Worm (Caenorhabditis elegans) whole organism, young adult: ENCODE measurements around the gene str-188.

Source experiments
- B0035.1 ChIP-seq: sonication (generic microtip); optimal IDR thresholded peaks from 2 replicates; lab custom pipeline; 2016; ENCODE audit warnings: missing genetic modification characterization, mild to moderate bottlenecking, missing compliant biosample characterization, missing genotype, missing genetic modification reagents
- B0261.1 ChIP-seq: sonication (generic microtip); optimal IDR thresholded peaks from 2 replicates; lab custom pipeline; 2016; ENCODE audit warnings: mild to moderate bottlenecking, missing genetic modification characterization, moderate library complexity, missing compliant biosample characterization
- C17E4.6 ChIP-seq: fragments of 200-800 bp; sonication (Bioruptor generic); IDR thresholded peaks from 2 replicates; pipeline ENCODE4 v1.3.6; 2022; ENCODE audit warnings: missing genetic modification reagents, missing genetic modification characterization, missing compliant biosample characterization
- D2030.7 ChIP-seq: fragments of 200-800 bp; sonication (Bioruptor generic); IDR thresholded peaks from 2 replicates; pipeline ENCODE4 v1.3.6; 2022; ENCODE audit warnings: missing genetic modification reagents, missing genetic modification characterization, missing compliant biosample characterization
- F22D6.2 ChIP-seq: sonication (generic microtip); optimal IDR thresholded peaks from 2 replicates; lab custom pipeline; 2016; ENCODE audit warnings: mild to moderate bottlenecking, missing genetic modification characterization, missing compliant biosample characterization
- F33H1.4 ChIP-seq: fragments of 200-800 bp; sonication (Bioruptor generic); IDR thresholded peaks from 2 replicates; pipeline ENCODE4 v1.3.6; 2022; ENCODE audit warnings: missing genetic modification reagents, missing genetic modification characterization, missing compliant biosample characterization
- F57A8.1 ChIP-seq: fragments of 200-800 bp; sonication (Bioruptor generic); optimal IDR thresholded peaks from 2 replicates; lab custom pipeline; 2018; ENCODE audit warnings: mild to moderate bottlenecking, missing genetic modification characterization, moderate library complexity, missing compliant biosample characterization
- F57C9.4 ChIP-seq: sonication (generic microtip); optimal IDR thresholded peaks from 2 replicates; lab custom pipeline; 2017; ENCODE audit warnings: mild to moderate bottlenecking, missing genetic modification characterization, missing compliant biosample characterization
- K11D2.4 ChIP-seq: fragments of 200-800 bp; sonication (Bioruptor generic); IDR thresholded peaks from 2 replicates; pipeline ENCODE4 v1.3.6; 2022; ENCODE audit warnings: missing genetic modification reagents, missing genetic modification characterization, missing compliant biosample characterization
- Y53G8AR.9 ChIP-seq: fragments of 200-800 bp; sonication (Bioruptor generic); conservative IDR thresholded peaks from 2 replicates; pipeline ENCODE4 v1.3.6; 2022; ENCODE audit warnings: missing genetic modification reagents, missing genetic modification characterization, missing compliant biosample characterization
- Y67H2A.10 ChIP-seq: fragments of 200-800 bp; sonication (Bioruptor generic); conservative IDR thresholded peaks from 2 replicates; pipeline ENCODE4 v1.3.6; 2022; ENCODE audit warnings: missing genetic modification reagents, missing genetic modification characterization, missing compliant biosample characterization
- Y79H2A.3 ChIP-seq: fragments of 200-800 bp; sonication (Bioruptor generic); conservative IDR thresholded peaks from 2 replicates; pipeline ENCODE4 v1.3.6; 2022; ENCODE audit warnings: missing genetic modification reagents, missing genetic modification characterization, missing compliant biosample characterization
- Y95B8A.8 ChIP-seq: fragments of 200-800 bp; sonication (Bioruptor generic); IDR thresholded peaks from 2 replicates; pipeline ENCODE4 v1.3.6; 2022; ENCODE audit warnings: missing genetic modification reagents, missing genetic modification characterization, missing compliant biosample characterization
- aptf-3 ChIP-seq: fragments of 200-800 bp; sonication (Bioruptor generic); IDR thresholded peaks from 2 replicates; pipeline ENCODE4 v1.3.6; 2022; ENCODE audit warnings: missing genetic modification characterization, missing compliant biosample characterization
- attf-5 ChIP-seq: fragments of 200-800 bp; sonication (Bioruptor generic); optimal IDR thresholded peaks from 2 replicates; lab custom pipeline; 2018; ENCODE audit warnings: mild to moderate bottlenecking, missing genetic modification characterization, missing compliant biosample characterization
- attf-6 ChIP-seq: fragments of 200-800 bp; sonication (Bioruptor generic); IDR thresholded peaks from 2 replicates; pipeline ENCODE4 v1.3.6; 2022; ENCODE audit warnings: missing genetic modification reagents, missing genetic modification characterization, missing compliant biosample characterization
- ccch-3 ChIP-seq: fragments of 200-800 bp; sonication (Bioruptor generic); optimal IDR thresholded peaks from 2 replicates; lab custom pipeline; 2018; ENCODE audit warnings: mild to moderate bottlenecking, missing genetic modification characterization, missing compliant biosample characterization
- ceh-100 ChIP-seq: fragments of 200-800 bp; sonication (Bioruptor generic); IDR thresholded peaks from 2 replicates; pipeline ENCODE4 v1.3.6; 2022; ENCODE audit warnings: missing genetic modification reagents, missing genetic modification characterization, missing compliant biosample characterization
- ceh-27 ChIP-seq: fragments of 200-800 bp; sonication (Bioruptor generic); optimal IDR thresholded peaks from 2 replicates; lab custom pipeline; 2018; ENCODE audit warnings: mild to moderate bottlenecking, missing genetic modification characterization, moderate library complexity, missing compliant biosample characterization
- die-1 ChIP-seq: sonication (generic microtip); optimal IDR thresholded peaks from 2 replicates; lab custom pipeline; 2016; ENCODE audit warnings: missing genotype, mild to moderate bottlenecking, missing genetic modification characterization, missing compliant biosample characterization
- dox-1 ChIP-seq: fragments of 200-800 bp; sonication (Bioruptor generic); IDR thresholded peaks from 2 replicates; pipeline ENCODE4 v1.3.6; 2022; ENCODE audit warnings: missing genetic modification reagents, missing genetic modification characterization, missing compliant biosample characterization
- efl-1 ChIP-seq: fragments of 150-350 bp; optimal IDR thresholded peaks from 2 replicates; lab custom pipeline; 2014; ENCODE audit warnings: missing biosample characterization, missing genetic modification reagents, missing genetic modification characterization
- ets-4 ChIP-seq: fragments of 200-800 bp; sonication (Bioruptor generic); optimal IDR thresholded peaks from 2 replicates; lab custom pipeline; 2018; ENCODE audit warnings: mild to moderate bottlenecking, missing genetic modification characterization, missing compliant biosample characterization
- hlh-26 ChIP-seq: fragments of 200-800 bp; sonication (Bioruptor generic); conservative IDR thresholded peaks from 2 replicates; pipeline ENCODE4 v1.3.6; 2022; ENCODE audit warnings: missing genetic modification reagents, missing genetic modification characterization, missing compliant biosample characterization
- hmg-1.2 ChIP-seq: fragments of 200-800 bp; sonication (Bioruptor generic); IDR thresholded peaks from 2 replicates; pipeline ENCODE4 v1.3.6; 2022; ENCODE audit warnings: missing genetic modification reagents, missing genetic modification characterization, missing compliant biosample characterization
- hmg-20 ChIP-seq: fragments of 200-800 bp; sonication (Bioruptor generic); IDR thresholded peaks from 2 replicates; pipeline ENCODE4 v1.3.6; 2022; ENCODE audit warnings: missing genetic modification reagents, missing genetic modification characterization, missing compliant biosample characterization
- hrde-1 ChIP-seq: sonication (generic microtip); optimal IDR thresholded peaks from 2 replicates; lab custom pipeline; 2016; ENCODE audit warnings: missing genetic modification characterization, mild to moderate bottlenecking, missing compliant biosample characterization, moderate library complexity, missing genotype, missing genetic modification reagents, borderline replicate concordance
- lag-1 ChIP-seq: fragments of 200-800 bp; sonication (Bioruptor generic); IDR thresholded peaks from 2 replicates; pipeline ENCODE4 v1.3.6; 2022; ENCODE audit warnings: missing genetic modification reagents, missing genetic modification characterization, missing compliant biosample characterization
- lir-1 ChIP-seq: fragments of 200-800 bp; sonication (Bioruptor generic); conservative IDR thresholded peaks from 2 replicates; pipeline ENCODE4 v1.3.6; 2022; ENCODE audit warnings: missing genetic modification reagents, missing genetic modification characterization, missing compliant biosample characterization
- madf-10 ChIP-seq: sonication (generic microtip); optimal IDR thresholded peaks from 2 replicates; lab custom pipeline; 2016; ENCODE audit warnings: mild to moderate bottlenecking, missing genetic modification characterization, missing compliant biosample characterization
- madf-3 ChIP-seq: fragments of 200-800 bp; sonication (Bioruptor generic); IDR thresholded peaks from 2 replicates; pipeline ENCODE4 v1.3.6; 2022; ENCODE audit warnings: missing genetic modification reagents, missing genetic modification characterization, missing compliant biosample characterization
- mcd-1 ChIP-seq: fragments of 200-800 bp; sonication (Bioruptor generic); IDR thresholded peaks from 2 replicates; pipeline ENCODE4 v1.3.6; 2022; ENCODE audit warnings: missing genetic modification reagents, missing genetic modification characterization, missing compliant biosample characterization
- mes-4 ChIP-seq: sonication (generic microtip); optimal IDR thresholded peaks from 2 replicates; lab custom pipeline; 2016; ENCODE audit warnings: missing genotype, missing genetic modification characterization, missing compliant biosample characterization
- mxl-1 ChIP-seq: sonication (generic microtip); optimal IDR thresholded peaks from 2 replicates; lab custom pipeline; 2016; ENCODE audit warnings: missing genetic modification characterization, missing compliant biosample characterization
- nfya-1 ChIP-seq: sonication (generic microtip); optimal IDR thresholded peaks from 2 replicates; lab custom pipeline; 2017; ENCODE audit warnings: antibody characterized with exemption, missing compliant biosample characterization, missing genetic modification characterization, borderline replicate concordance; ENCODE audit not compliant: insufficient read depth
- nhr-120 ChIP-seq: fragments of 200-800 bp; sonication (Bioruptor generic); IDR thresholded peaks from 2 replicates; pipeline ENCODE4 v1.3.6; 2022; ENCODE audit warnings: missing genetic modification characterization, missing compliant biosample characterization
- nhr-27 ChIP-seq: fragments of 200-800 bp; sonication (Bioruptor generic); optimal IDR thresholded peaks from 2 replicates; lab custom pipeline; 2018; ENCODE audit warnings: mild to moderate bottlenecking, missing genetic modification characterization, moderate library complexity, missing compliant biosample characterization
- nhr-90 ChIP-seq: sonication (generic microtip); optimal IDR thresholded peaks from 2 replicates; lab custom pipeline; 2016; ENCODE audit warnings: missing genotype, mild to moderate bottlenecking, missing genetic modification characterization, missing compliant biosample characterization
- pbrm-1 ChIP-seq: fragments of 200-800 bp; sonication (Bioruptor generic); IDR thresholded peaks from 2 replicates; pipeline ENCODE4 v1.3.6; 2022; ENCODE audit warnings: missing genetic modification reagents, missing genetic modification characterization, missing compliant biosample characterization
- rec-8 ChIP-seq, 2 experiments: sonication (generic microtip); optimal IDR thresholded peaks; 2 replicates each; lab custom pipeline; 2016; ENCODE audit warnings: mild to moderate bottlenecking in 2 of 2, missing genetic modification characterization in 2 of 2, missing genetic modification reagents in 2 of 2, missing genotype in 2 of 2, missing biosample characterization in 1 of 2, missing compliant biosample characterization in 1 of 2, moderate library complexity in 1 of 2
- sptf-2 ChIP-seq: fragments of 200-800 bp; sonication (Bioruptor generic); optimal IDR thresholded peaks from 2 replicates; lab custom pipeline; 2018; ENCODE audit warnings: mild to moderate bottlenecking, missing genetic modification characterization, missing compliant biosample characterization
- unc-130 ChIP-seq: sonication (generic microtip); optimal IDR thresholded peaks from 2 replicates; lab custom pipeline; 2016; ENCODE audit warnings: missing genetic modification reagents, missing genetic modification characterization, missing compliant biosample characterization
- xnd-1 ChIP-seq: sonication (generic microtip); optimal IDR thresholded peaks from 2 replicates; lab custom pipeline; 2016; ENCODE audit warnings: missing genotype, missing genetic modification reagents, missing genetic modification characterization, missing compliant biosample characterization
- zim-3 ChIP-seq: sonication (generic microtip); optimal IDR thresholded peaks from 2 replicates; lab custom pipeline; 2017; ENCODE audit warnings: mild to moderate bottlenecking, missing genetic modification characterization, moderate library complexity, missing compliant biosample characterization
- ztf-18 ChIP-seq: sonication (generic microtip); optimal IDR thresholded peaks from 2 replicates; lab custom pipeline; 2016; ENCODE audit warnings: missing genotype, mild to moderate bottlenecking, missing genetic modification characterization, missing compliant biosample characterization
- ztf-3 ChIP-seq: fragments of 200-800 bp; sonication (Bioruptor generic); optimal IDR thresholded peaks from 2 replicates; lab custom pipeline; 2018; ENCODE audit warnings: mild to moderate bottlenecking, missing genetic modification characterization, missing compliant biosample characterization

str-188 gene

ce11 chrV:9730743-9731706 lies 14.5 kb downstream of the str-188 start:
- TF ChIP-seq attf-6 (GFP tag; lab: Robert Waterston, UW) (no peak), Y53G8AR.9 (GFP tag; lab: Robert Waterston, UW) (peak; percentile 82), madf-3 (GFP tag; lab: Robert Waterston, UW) (no peak), sptf-2 (GFP tag; lab: Kevin White, UChicago) (no peak), nhr-120 (GFP tag; lab: Robert Waterston, UW) (no peak), F22D6.2 (peak; percentile 52), ceh-27 (GFP tag; lab: Kevin White, UChicago) (peak; percentile 95), die-1 (tag; lab: Kevin White, UChicago) (peak; percentile 36), efl-1 (GFP tag; lab: Kevin White, UChicago) (no peak), nfya-1 (tag; lab: Kevin White, UChicago) (no peak), hmg-1.2 (peak; percentile 66; the same call in 1 of the 2 replicates), ceh-100 (GFP tag; lab: Robert Waterston, UW) (peak; percentile 33; the same call in 1 of the 2 replicates), Y67H2A.10 (GFP tag; lab: Robert Waterston, UW) (peak; percentile 55), xnd-1 (tag; lab: Kevin White, UChicago) (no peak), madf-10 (tag; lab: Kevin White, UChicago) (peak; percentile 90), mes-4 (tag; lab: Kevin White, UChicago) (no peak), D2030.7 (GFP tag; lab: Robert Waterston, UW) (no peak), B0035.1 (peak; percentile 78), F57A8.1 (peak; percentile 21), lag-1 (GFP tag; lab: Robert Waterston, UW) (no peak), B0261.1 (tag; lab: Kevin White, UChicago) (peak; percentile 16), pbrm-1 (GFP tag; lab: Robert Waterston, UW) (peak; percentile 58), Y95B8A.8 (GFP tag; lab: Robert Waterston, UW) (0 out of 2 replicates have a peak, but pooled peaks have one; percentile 33), ets-4 (peak; percentile 60), aptf-3 (GFP tag; lab: Robert Waterston, UW) (no peak), ccch-3 (GFP tag; lab: Kevin White, UChicago) (peak; percentile 18), F57C9.4 (tag; lab: Kevin White, UChicago) (peak; percentile 33), unc-130 (peak; percentile 12), C17E4.6 (peak; percentile 50; the same call in 1 of the 2 replicates), dox-1 (GFP tag; lab: Robert Waterston, UW) (peak; percentile 92), rec-8 (tag; optimal IDR thresholded peaks at IDR 0.05; lab: Kevin White, UChicago) (peak in 1 of 2 experiments; percentile 2), nhr-90 (peak; percentile 89), mcd-1 (GFP tag; lab: Robert Waterston, UW) (peak; percentile 84), F33H1.4 (no peak), hmg-20 (GFP tag; lab: Robert Waterston, UW) (no peak), attf-5 (GFP tag; lab: Kevin White, UChicago) (peak; percentile 98), hrde-1 (tag; lab: Kevin White, UChicago) (no peak), ztf-3 (GFP tag; lab: Kevin White, UChicago) (peak; percentile 65), mxl-1 (peak; percentile 36), lir-1 (GFP tag; lab: Robert Waterston, UW) (peak; percentile 70), nhr-27 (tag; lab: Kevin White, UChicago) (no peak), ztf-18 (tag; lab: Kevin White, UChicago) (peak; percentile 71), K11D2.4 (peak; percentile 83), Y79H2A.3 (GFP tag; lab: Robert Waterston, UW) (no peak), zim-3 (tag; lab: Kevin White, UChicago) (no peak), hlh-26 (GFP tag; lab: Robert Waterston, UW) (no peak)
